Fruit fly (Drosophila melanogaster) Kc167 (cell line): Measurements from ENCODE around the gene CG43318.

ENCODE experiments used
- Myc ChIP-seq: fragments of >200 bp; optimal IDR thresholded peaks from 2 replicates; lab custom pipeline; 2017; ENCODE audit warnings: missing external identifiers
- Sin3A ChIP-seq: fragments of >200 bp; optimal IDR thresholded peaks from 2 replicates; lab custom pipeline; 2018; ENCODE audit warnings: missing external identifiers
- insv ChIP-seq: fragments of >200 bp; optimal IDR thresholded peaks from 3 replicates; lab custom pipeline; 2018; ENCODE audit warnings: missing external identifiers
- psq ChIP-seq: fragments of >200 bp; optimal IDR thresholded peaks from 2 replicates; lab custom pipeline; 2017; ENCODE audit warnings: missing external identifiers

dm6 chr3R:15834375-15835031 lies 1.3 kb upstream of the CG43318 start, which contains the start of the genes CG43317 and Arpc3A:
- TF ChIP-seq psq (lab: Kevin White, UChicago) (no peak), Myc (lab: Kevin White, UChicago) (no peak), insv (lab: Kevin White, UChicago) (no peak), Sin3A (lab: Kevin White, UChicago) (no peak)
